Fruit fly (Drosophila melanogaster) whole organism, embryonic: Measurements from ENCODE around the gene Nse4.

Source experiments
- Blimp-1 ChIP-seq: fragments of 200-800 bp; sonication (Bioruptor generic); optimal IDR thresholded peaks from 3 replicates; lab custom pipeline; 2018; ENCODE audit warnings: missing biosample characterization, missing genetic modification characterization, mild to moderate bottlenecking, moderate library complexity, missing genetic modification reagents
- CG12071 ChIP-seq: fragments of 200-800 bp; sonication (Bioruptor generic); optimal IDR thresholded peaks from 3 replicates; lab custom pipeline; 2018; ENCODE audit warnings: missing biosample characterization, mild to moderate bottlenecking, missing genetic modification characterization
- CG12219 ChIP-seq: fragments of 200-800 bp; sonication (Bioruptor generic); optimal IDR thresholded peaks from 3 replicates; lab custom pipeline; 2018; ENCODE audit warnings: missing biosample characterization, mild to moderate bottlenecking, missing genetic modification characterization
- CG12236 ChIP-seq: fragments of 200-800 bp; sonication (Bioruptor generic); optimal IDR thresholded peaks from 2 replicates; lab custom pipeline; 2016; ENCODE audit warnings: missing biosample characterization, missing genetic modification characterization
- CG13775 ChIP-seq: fragments of 200-800 bp; sonication (Bioruptor generic); optimal IDR thresholded peaks from 3 replicates; lab custom pipeline; 2017; ENCODE audit warnings: missing biosample characterization, mild to moderate bottlenecking, missing genetic modification characterization
- CG15601 ChIP-seq: fragments of 200-800 bp; sonication (Bioruptor generic); optimal IDR thresholded peaks from 3 replicates; lab custom pipeline; 2019; ENCODE audit warnings: missing biosample characterization, mild to moderate bottlenecking, missing genetic modification characterization, moderate library complexity
- CG1602 ChIP-seq: fragments of 200-800 bp; sonication (Bioruptor generic); optimal IDR thresholded peaks from 3 replicates; lab custom pipeline; 2016; ENCODE audit warnings: missing biosample characterization, missing genetic modification characterization
- CG17186 ChIP-seq: fragments of 200-800 bp; sonication (Bioruptor generic); optimal IDR thresholded peaks from 3 replicates; lab custom pipeline; 2017; ENCODE audit warnings: missing biosample characterization, missing genetic modification reagents, missing genetic modification characterization
- CG17612 ChIP-seq: fragments of 200-800 bp; sonication (Bioruptor generic); IDR thresholded peaks from 2 replicates; pipeline ENCODE4 v1.3.6; 2022; ENCODE audit warnings: missing biosample characterization, missing genetic modification characterization
- CG18011 ChIP-seq: fragments of 200-800 bp; sonication (Bioruptor generic); optimal IDR thresholded peaks from 2 replicates; lab custom pipeline; 2017; ENCODE audit warnings: missing biosample characterization, missing genetic modification characterization, mild to moderate bottlenecking, moderate library complexity, missing genotype
- CG31224 ChIP-seq: fragments of 200-800 bp; sonication (Bioruptor generic); IDR thresholded peaks from 2 replicates; pipeline ENCODE4 v1.3.6; 2022; ENCODE audit warnings: missing biosample characterization, missing genetic modification characterization
- CG4360 ChIP-seq: fragments of 200-800 bp; sonication (Bioruptor generic); IDR thresholded peaks from 2 replicates; pipeline ENCODE4 v1.3.6; 2022; ENCODE audit warnings: missing biosample characterization, missing genetic modification characterization
- CG5245 ChIP-seq: fragments of 200-800 bp; sonication (Bioruptor generic); optimal IDR thresholded peaks from 3 replicates; lab custom pipeline; 2016; ENCODE audit warnings: missing biosample characterization, missing genetic modification characterization
- CG7556 ChIP-seq: fragments of 200-800 bp; sonication (Bioruptor generic); optimal IDR thresholded peaks from 2 replicates; lab custom pipeline; 2017; ENCODE audit warnings: missing biosample characterization, mild to moderate bottlenecking, missing genetic modification characterization
- CG7963 ChIP-seq: fragments of 200-800 bp; sonication (Bioruptor generic); IDR thresholded peaks from 3 replicates; pipeline ENCODE4 v1.3.6; 2022; ENCODE audit warnings: missing biosample characterization, missing genetic modification characterization; ENCODE audit not compliant: partially characterized antibody
- CG8281 ChIP-seq: fragments of 200-800 bp; sonication (Bioruptor generic); optimal IDR thresholded peaks from 2 replicates; lab custom pipeline; 2018; ENCODE audit warnings: missing biosample characterization, mild to moderate bottlenecking, missing genetic modification characterization, moderate library complexity
- CG8388 ChIP-seq: fragments of 200-800 bp; sonication (Bioruptor generic); optimal IDR thresholded peaks from 2 replicates; lab custom pipeline; 2019; ENCODE audit warnings: missing biosample characterization, mild to moderate bottlenecking, missing genetic modification characterization, moderate library complexity
- CG9215 ChIP-seq: fragments of 200-800 bp; sonication (Bioruptor generic); IDR thresholded peaks from 2 replicates; pipeline ENCODE4 v1.3.6; 2022; ENCODE audit warnings: missing biosample characterization, missing genetic modification characterization
- CG9727 ChIP-seq: fragments of 200-800 bp; sonication (Bioruptor generic); optimal IDR thresholded peaks from 3 replicates; lab custom pipeline; 2017; ENCODE audit warnings: missing biosample characterization, mild to moderate bottlenecking, missing genetic modification characterization
- CG9797 ChIP-seq: fragments of 200-800 bp; sonication (Bioruptor generic); optimal IDR thresholded peaks from 3 replicates; lab custom pipeline; 2018; ENCODE audit warnings: missing biosample characterization, mild to moderate bottlenecking, missing genetic modification characterization
- CG9817 ChIP-seq: fragments of 200-800 bp; sonication (Bioruptor generic); optimal IDR thresholded peaks from 2 replicates; lab custom pipeline; 2018; ENCODE audit warnings: missing biosample characterization, mild to moderate bottlenecking, missing genetic modification characterization, moderate library complexity
- CTCF ChIP-seq: fragments of 200-800 bp; sonication (Bioruptor generic); optimal IDR thresholded peaks from 2 replicates; lab custom pipeline; 2017; ENCODE audit warnings: missing biosample characterization, mild to moderate bottlenecking, missing genetic modification characterization, moderate library complexity
- Deaf1 ChIP-seq: fragments of 200-800 bp; optimal IDR thresholded peaks from 3 replicates; lab custom pipeline; 2019; ENCODE audit warnings: missing biosample characterization, mild to moderate bottlenecking, missing genetic modification characterization, moderate library complexity
- Doc2 ChIP-seq: fragments of 200-800 bp; sonication (Bioruptor generic); IDR thresholded peaks from 2 replicates; pipeline ENCODE4 v1.3.6; 2022; ENCODE audit warnings: missing biosample characterization, missing genetic modification characterization
- Doc3 ChIP-seq: fragments of 200-800 bp; sonication (Bioruptor generic); IDR thresholded peaks from 3 replicates; pipeline ENCODE4 v1.3.6; 2022; ENCODE audit warnings: missing biosample characterization, missing genetic modification characterization; ENCODE audit not compliant: partially characterized antibody
- HHEX ChIP-seq: fragments of 200-800 bp; sonication (Bioruptor generic); optimal IDR thresholded peaks from 3 replicates; lab custom pipeline; 2017; ENCODE audit warnings: missing biosample characterization, mild to moderate bottlenecking, missing genetic modification characterization, missing genetic modification reagents
- HLH4C ChIP-seq: fragments of 200-800 bp; sonication (Bioruptor generic); IDR thresholded peaks from 3 replicates; pipeline ENCODE4 v1.3.6; 2022; ENCODE audit warnings: missing biosample characterization, missing genetic modification characterization; ENCODE audit not compliant: partially characterized antibody
- Hey ChIP-seq: fragments of 200-800 bp; sonication (Bioruptor generic); optimal IDR thresholded peaks from 3 replicates; lab custom pipeline; 2018; ENCODE audit warnings: missing biosample characterization, mild to moderate bottlenecking, missing genetic modification characterization
- HmgD ChIP-seq: fragments of 200-800 bp; sonication (Bioruptor generic); optimal IDR thresholded peaks from 3 replicates; lab custom pipeline; 2016; ENCODE audit warnings: missing biosample characterization, missing genetic modification characterization
- Hmr ChIP-seq: fragments of 200-800 bp; sonication (Bioruptor generic); optimal IDR thresholded peaks from 3 replicates; lab custom pipeline; 2017; ENCODE audit warnings: mild to moderate bottlenecking, missing biosample characterization, missing genetic modification reagents, missing genetic modification characterization
- Max ChIP-seq: fragments of 200-800 bp; sonication (Bioruptor generic); optimal IDR thresholded peaks from 2 replicates; lab custom pipeline; 2016; ENCODE audit warnings: missing biosample characterization, mild to moderate bottlenecking, missing genetic modification characterization
- NC2α ChIP-seq: fragments of 200-800 bp; sonication (Bioruptor generic); optimal IDR thresholded peaks from 2 replicates; lab custom pipeline; 2016; ENCODE audit warnings: missing biosample characterization, missing genetic modification characterization
- Nf-YB ChIP-seq: fragments of 200-800 bp; sonication (Bioruptor generic); optimal IDR thresholded peaks from 3 replicates; lab custom pipeline; 2019; ENCODE audit warnings: missing biosample characterization, mild to moderate bottlenecking, missing genetic modification characterization, moderate library complexity
- NfI ChIP-seq: fragments of 200-800 bp; sonication (Bioruptor generic); optimal IDR thresholded peaks from 3 replicates; lab custom pipeline; 2018; ENCODE audit warnings: missing biosample characterization, mild to moderate bottlenecking, missing genetic modification characterization, moderate library complexity
- Scr ChIP-seq: fragments of 200-800 bp; sonication (Bioruptor generic); IDR thresholded peaks from 2 replicates; pipeline ENCODE4 v1.3.6; 2022; ENCODE audit warnings: missing biosample characterization, missing genetic modification characterization; ENCODE audit not compliant: partially characterized antibody
- Sin3A ChIP-seq: fragments of >200 bp; optimal IDR thresholded peaks from 2 replicates; lab custom pipeline; 2018
- Sry-δ ChIP-seq: fragments of 200-800 bp; sonication (Bioruptor generic); optimal IDR thresholded peaks from 2 replicates; lab custom pipeline; 2016; ENCODE audit warnings: missing biosample characterization, missing genetic modification characterization
- chinmo ChIP-seq: fragments of 200-800 bp; sonication (Bioruptor generic); IDR thresholded peaks from 4 replicates; pipeline ENCODE4 v1.3.6; 2022; ENCODE audit warnings: missing biosample characterization, missing genetic modification characterization; ENCODE audit not compliant: partially characterized antibody
- gcm ChIP-seq: fragments of 200-800 bp; sonication (Bioruptor generic); optimal IDR thresholded peaks from 2 replicates; lab custom pipeline; 2019; ENCODE audit warnings: missing biosample characterization, mild to moderate bottlenecking, missing genetic modification characterization, moderate library complexity
- gfzf ChIP-seq: fragments of 200-800 bp; sonication (Bioruptor generic); optimal IDR thresholded peaks from 2 replicates; lab custom pipeline; 2016; ENCODE audit warnings: missing biosample characterization, mild to moderate bottlenecking, missing genetic modification characterization, moderate library complexity
- gsb ChIP-seq: fragments of 200-800 bp; sonication (Bioruptor generic); IDR thresholded peaks from 2 replicates; pipeline ENCODE4 v1.3.6; 2022; ENCODE audit warnings: missing biosample characterization, missing genetic modification characterization
- gsb-n ChIP-seq: fragments of 200-800 bp; sonication (Bioruptor generic); optimal IDR thresholded peaks from 3 replicates; lab custom pipeline; 2018; ENCODE audit warnings: missing biosample characterization, mild to moderate bottlenecking, missing genetic modification characterization
- jing ChIP-seq: fragments of 200-800 bp; sonication (Bioruptor generic); optimal IDR thresholded peaks from 2 replicates; lab custom pipeline; 2018; ENCODE audit warnings: missing biosample characterization, mild to moderate bottlenecking, missing genetic modification characterization
- p53 ChIP-seq: fragments of 200-800 bp; sonication (Bioruptor generic); optimal IDR thresholded peaks from 2 replicates; lab custom pipeline; 2016; ENCODE audit warnings: missing biosample characterization, missing genetic modification characterization
- rib ChIP-seq: fragments of 200-800 bp; sonication (Bioruptor generic); IDR thresholded peaks from 2 replicates; pipeline ENCODE4 v1.3.6; 2022; ENCODE audit warnings: missing biosample characterization, missing genetic modification characterization
- seq ChIP-seq: fragments of 200-800 bp; sonication (Bioruptor generic); IDR thresholded peaks from 2 replicates; pipeline ENCODE4 v1.3.6; 2022; ENCODE audit warnings: missing biosample characterization, missing genetic modification characterization
- tgo ChIP-seq: fragments of 200-800 bp; sonication (Bioruptor generic); IDR thresholded peaks from 3 replicates; pipeline ENCODE4 v1.3.6; 2022; ENCODE audit warnings: missing biosample characterization, missing genetic modification characterization
- tio ChIP-seq: fragments of 200-800 bp; sonication (Bioruptor generic); optimal IDR thresholded peaks from 2 replicates; lab custom pipeline; 2017; ENCODE audit warnings: missing biosample characterization, missing genetic modification characterization, inconsistent platforms
- trem ChIP-seq: fragments of 200-800 bp; optimal IDR thresholded peaks from 3 replicates; lab custom pipeline; 2019; ENCODE audit warnings: missing biosample characterization, mild to moderate bottlenecking, missing genetic modification characterization, moderate library complexity
- tup ChIP-seq: fragments of 200-800 bp; sonication (Bioruptor generic); optimal IDR thresholded peaks from 2 replicates; lab custom pipeline; 2016; ENCODE audit warnings: missing biosample characterization, mild to moderate bottlenecking, missing genetic modification characterization, moderate library complexity
- vfl ChIP-seq: fragments of 200-800 bp; sonication (Bioruptor generic); optimal IDR thresholded peaks from 2 replicates; lab custom pipeline; 2016; ENCODE audit warnings: missing biosample characterization, missing genetic modification characterization

Gene Nse4

dm6 chr2L:10426534-10427048, 12.6 kb upstream of the Nse4 start, which contains the start of the genes SmB and KdelR (continued):
- TF ChIP-seq Sry-δ (GFP tag; lab: Kevin White, UChicago), result peak; percentile 89
- TF ChIP-seq Nf-YB, result no peak
- TF ChIP-seq CG17612 (GFP tag; lab: Robert Waterston, UW), result no peak
- no peak for TF ChIP-seq CG4360 (GFP tag; lab: Robert Waterston, UW)
- no peak for TF ChIP-seq CG9817 (tag; lab: Kevin White, UChicago)
- peak; percentile 56 for TF ChIP-seq CG9797
- TF ChIP-seq CG8388, result peak; percentile 21
- no peak for TF ChIP-seq p53 (GFP tag; lab: Kevin White, UChicago)
- peak; percentile 44 for TF ChIP-seq Sin3A (lab: Kevin White, UChicago)
- TF ChIP-seq gsb, result no peak
- peak; percentile 76 for TF ChIP-seq CG7963 (GFP tag; lab: Robert Waterston, UW)
- peak; percentile 57 for TF ChIP-seq gsb-n
- TF ChIP-seq jing (GFP tag; lab: Kevin White, UChicago), result no peak
- TF ChIP-seq Hmr (GFP tag; lab: Kevin White, UChicago), result no peak
- TF ChIP-seq Deaf1 (tag; lab: Kevin White, UChicago), result no peak
- TF ChIP-seq CG5245 (GFP tag; lab: Kevin White, UChicago), result no peak
- no peak for TF ChIP-seq HHEX
- TF ChIP-seq CG1602 (GFP tag; lab: Kevin White, UChicago), result no peak
- peak; percentile 86 for TF ChIP-seq Scr (GFP tag; lab: Robert Waterston, UW)
- no peak for TF ChIP-seq CG12071 (GFP tag; lab: Kevin White, UChicago)
- TF ChIP-seq CTCF (GFP tag; lab: Kevin White, UChicago), result no peak
- no peak for TF ChIP-seq tio (GFP tag; lab: Kevin White, UChicago)
- no peak for TF ChIP-seq NC2α (GFP tag; lab: Kevin White, UChicago)
- TF ChIP-seq CG12219 (GFP tag; lab: Kevin White, UChicago), result no peak
- peak; percentile 57; the same call in 1 of the 3 replicates for TF ChIP-seq Doc3
- TF ChIP-seq vfl, result no peak
- no peak for TF ChIP-seq seq
- TF ChIP-seq gcm (GFP tag; lab: Kevin White, UChicago), result peak; percentile 40
- TF ChIP-seq CG9215 (GFP tag; lab: Robert Waterston, UW), result no peak
- peak; percentile 96 for TF ChIP-seq HLH4C
- peak; percentile 61 for TF ChIP-seq gfzf (GFP tag; lab: Kevin White, UChicago)
- no peak for TF ChIP-seq CG31224 (GFP tag; lab: Robert Waterston, UW)
- peak; percentile 78 for TF ChIP-seq trem (tag; lab: Kevin White, UChicago)
- TF ChIP-seq CG9727, result peak; percentile 42
- peak; percentile 3 for TF ChIP-seq CG17186 (GFP tag; lab: Kevin White, UChicago)
- TF ChIP-seq Doc2 (GFP tag; lab: Robert Waterston, UW), result no peak
- peak; percentile 53 for TF ChIP-seq CG15601 (tag; lab: Kevin White, UChicago)
- TF ChIP-seq tup, result no peak
- TF ChIP-seq HmgD (GFP tag; lab: Kevin White, UChicago), result no peak
- TF ChIP-seq NfI (GFP tag; lab: Kevin White, UChicago), result no peak
- no peak for TF ChIP-seq tgo (GFP tag; lab: Robert Waterston, UW)
- TF ChIP-seq CG8281 (tag; lab: Kevin White, UChicago), result no peak
- TF ChIP-seq CG7556 (GFP tag; lab: Kevin White, UChicago), result peak; percentile 30
- TF ChIP-seq CG18011 (GFP tag; lab: Kevin White, UChicago), result no peak
- TF ChIP-seq Hey (tag; lab: Kevin White, UChicago), result no peak
- TF ChIP-seq rib (GFP tag; lab: Robert Waterston, UW), result no peak
- TF ChIP-seq Max (GFP tag; lab: Kevin White, UChicago), result peak; percentile 64
- TF ChIP-seq chinmo (GFP tag; lab: Robert Waterston, UW), result peak; percentile 61; the same call in 1 of the 4 replicates
- peak; percentile 36 for TF ChIP-seq CG13775 (GFP tag; lab: Kevin White, UChicago)
- no peak for TF ChIP-seq Blimp-1 (GFP tag; lab: Kevin White, UChicago)
- no peak for TF ChIP-seq CG12236
